Worm (Caenorhabditis elegans): ENCODE results near the gene mrpl-55.

DNA sequence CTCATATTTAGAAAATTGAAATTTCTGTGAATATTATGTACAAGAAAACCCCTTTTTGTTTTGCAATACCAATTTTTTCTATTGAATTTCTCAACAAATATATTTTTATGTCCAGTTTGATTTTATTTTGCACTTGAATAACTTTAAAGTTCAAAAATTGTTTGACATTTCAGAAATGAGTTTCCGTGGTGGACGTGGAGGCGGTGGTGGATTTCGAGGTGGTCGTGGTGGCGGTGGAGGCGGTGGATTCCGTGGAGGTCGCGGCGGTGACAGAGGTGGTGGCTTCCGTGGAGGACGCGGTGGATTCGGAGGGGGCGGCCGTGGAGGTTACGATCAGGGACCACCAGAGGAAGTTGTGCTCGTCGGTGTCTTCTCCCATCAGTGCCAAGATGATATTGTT, 17.8 kb upstream of the mrpl-55 start, which contains the start of gene garr-1:
- TF ChIP-seq F10E7.11 (tag; optimal IDR thresholded peaks at IDR 0.05) (no peak), hlh-12 (tag; optimal IDR thresholded peaks at IDR 0.05) (no peak), pha-4 (tag; optimal IDR thresholded peaks at IDR 0.05) (no peak), ama-1 (optimal IDR thresholded peaks at IDR 0.05) (no peak), ama-1 (GFP tag; optimal IDR thresholded peaks at IDR 0.05) (no peak), B0035.1 (tag; optimal IDR thresholded peaks at IDR 0.05) (no peak), ztf-28 (GFP tag; IDR thresholded peaks at IDR 0.05) (no peak), athp-1 (tag; optimal IDR thresholded peaks at IDR 0.05) (no peak), snpc-3.4 (tag; optimal IDR thresholded peaks at IDR 0.05) (no peak), rec-8 (tag; optimal IDR thresholded peaks at IDR 0.05) (no peak), unc-62 (GFP tag; optimal IDR thresholded peaks at IDR 0.05) (no peak)
